Worm (Caenorhabditis elegans) whole organism, dauer: ENCODE results near the gene cutl-11.
A peak's percentile ranks its signal among the peaks of the same experiment; 100 is the strongest.

Experiments
- unc-62 ChIP-seq: sonication (generic microtip); optimal IDR thresholded peaks from 2 replicates; lab custom pipeline; 2017; ENCODE audit warnings: missing biosample characterization, missing genetic modification reagents, missing genetic modification characterization

Gene cutl-11

ce11 chrX:11623442-11623841 lies 27.2 kb downstream of the cutl-11 start:
- no peak for TF ChIP-seq unc-62 (GFP tag; lab: Kevin White, UChicago)

- TF ChIP-seq unc-62 (GFP tag; lab: Kevin White, UChicago), result no peak
Observed at ce11 chrX:11621997-11622396, 28.7 kb downstream of the cutl-11 start, which contains the start of gene sto-3. Gene sto-3 (minus strand): TSS chrX:11622097.

ce11 chrX:11617387-11617786 lies 33.3 kb downstream of the cutl-11 start, which contains the start of gene F52D10.4:
Gene F52D10.4 (plus strand): TSS chrX:11617470.
- TF ChIP-seq unc-62 (GFP tag; lab: Kevin White, UChicago), result no peak

ce11 chrX:11608110-11608759 lies 42.4 kb downstream of the cutl-11 start:
- TF ChIP-seq unc-62 (GFP tag; lab: Kevin White, UChicago), result no peak

- TF ChIP-seq unc-62 (GFP tag; lab: Kevin White, UChicago), result no peak
Observed at ce11 chrX:11607500-11607823, 43.2 kb downstream of the cutl-11 start.

- no peak for TF ChIP-seq unc-62 (GFP tag; lab: Kevin White, UChicago)
Observed at ce11 chrX:11606815-11607499, 43.7 kb downstream of the cutl-11 start.

ce11 chrX:11605766-11606490 lies 44.7 kb downstream of the cutl-11 start:
- TF ChIP-seq unc-62 (GFP tag; lab: Kevin White, UChicago), result peak; percentile 22

ce11 chrX:11605214-11605765 lies 45.4 kb downstream of the cutl-11 start, which contains the start of gene ftt-2:
Gene ftt-2 (minus strand): TSS chrX:11605419.
- TF ChIP-seq unc-62 (GFP tag; lab: Kevin White, UChicago), result no peak

- no peak for TF ChIP-seq unc-62 (GFP tag; lab: Kevin White, UChicago)
Observed at ce11 chrX:11603234-11604108, 47.2 kb downstream of the cutl-11 start.

- TF ChIP-seq unc-62 (GFP tag; lab: Kevin White, UChicago), result no peak
Observed at ce11 chrX:11600488-11601106, 50.1 kb downstream of the cutl-11 start.

ce11 chrX:11598839-11599238 lies 51.8 kb downstream of the cutl-11 start:
- TF ChIP-seq unc-62 (GFP tag; lab: Kevin White, UChicago), result no peak
